Fruit fly (Drosophila melanogaster) whole organism, embryonic: ENCODE data around the gene Exo70.

Source experiments
- Adf1 ChIP-seq: fragments of 200-800 bp; sonication (Bioruptor generic); IDR thresholded peaks from 2 replicates; pipeline ENCODE4 v1.3.6; 2022; ENCODE audit warnings: missing biosample characterization, missing genetic modification characterization
- Bgb ChIP-seq: fragments of 200-800 bp; sonication (Bioruptor generic); IDR thresholded peaks from 2 replicates; pipeline ENCODE4 v1.3.6; 2022; ENCODE audit warnings: missing biosample characterization, missing genetic modification characterization; ENCODE audit not compliant: partially characterized antibody
- Blimp-1 ChIP-seq: fragments of 200-800 bp; sonication (Bioruptor generic); optimal IDR thresholded peaks from 3 replicates; lab custom pipeline; 2018; ENCODE audit warnings: missing biosample characterization, missing genetic modification characterization, mild to moderate bottlenecking, moderate library complexity, missing genetic modification reagents
- CG10366 ChIP-seq: fragments of 200-800 bp; sonication (Bioruptor generic); IDR thresholded peaks from 2 replicates; pipeline ENCODE4 v1.3.6; 2022; ENCODE audit warnings: missing biosample characterization, missing genetic modification characterization
- CG11093 ChIP-seq: fragments of 200-800 bp; sonication (Bioruptor generic); IDR thresholded peaks from 3 replicates; pipeline ENCODE4 v1.3.6; 2022; ENCODE audit warnings: missing biosample characterization, missing genetic modification characterization
- CG11456 ChIP-seq: fragments of 200-800 bp; sonication (Bioruptor generic); IDR thresholded peaks from 3 replicates; pipeline ENCODE4 v1.3.6; 2022; ENCODE audit warnings: missing biosample characterization, missing genetic modification characterization
- CG11504 ChIP-seq: fragments of 200-800 bp; sonication (Bioruptor generic); optimal IDR thresholded peaks from 3 replicates; lab custom pipeline; 2019; ENCODE audit warnings: missing biosample characterization, mild to moderate bottlenecking, missing genetic modification characterization, moderate library complexity
- CG11696 ChIP-seq: fragments of 200-800 bp; sonication (Bioruptor generic); IDR thresholded peaks from 2 replicates; pipeline ENCODE4 v1.3.6; 2022; ENCODE audit warnings: missing biosample characterization, missing genetic modification characterization
- CG12391 ChIP-seq: fragments of 200-800 bp; sonication (Bioruptor generic); optimal IDR thresholded peaks from 3 replicates; lab custom pipeline; 2018; ENCODE audit warnings: missing biosample characterization, mild to moderate bottlenecking, missing genetic modification characterization, moderate library complexity
- CG13123 ChIP-seq: fragments of 200-800 bp; sonication (Bioruptor generic); optimal IDR thresholded peaks from 2 replicates; lab custom pipeline; 2016; ENCODE audit warnings: missing biosample characterization, missing genetic modification characterization
- CG13424 ChIP-seq: fragments of 200-800 bp; sonication (Bioruptor generic); optimal IDR thresholded peaks from 2 replicates; lab custom pipeline; 2019; ENCODE audit warnings: missing biosample characterization, mild to moderate bottlenecking, missing genetic modification characterization, moderate library complexity
- CG1602 ChIP-seq: fragments of 200-800 bp; sonication (Bioruptor generic); optimal IDR thresholded peaks from 3 replicates; lab custom pipeline; 2016; ENCODE audit warnings: missing biosample characterization, missing genetic modification characterization
- CG17802 ChIP-seq: fragments of 200-800 bp; sonication (Bioruptor generic); optimal IDR thresholded peaks from 2 replicates; lab custom pipeline; 2018; ENCODE audit warnings: missing biosample characterization, mild to moderate bottlenecking, missing genetic modification characterization, moderate library complexity
- CG31365 ChIP-seq: fragments of 200-800 bp; sonication (Bioruptor generic); optimal IDR thresholded peaks from 2 replicates; lab custom pipeline; 2018; ENCODE audit warnings: missing biosample characterization, mild to moderate bottlenecking, missing genetic modification characterization
- CG33557 ChIP-seq: fragments of 200-800 bp; sonication (Bioruptor generic); optimal IDR thresholded peaks from 2 replicates; lab custom pipeline; 2019; ENCODE audit warnings: missing biosample characterization, mild to moderate bottlenecking, missing genetic modification characterization, moderate library complexity
- CG4730 ChIP-seq: fragments of 200-800 bp; sonication (Bioruptor generic); IDR thresholded peaks from 2 replicates; pipeline ENCODE4 v1.3.6; 2022; ENCODE audit warnings: missing biosample characterization, missing genetic modification characterization
- CG5180 ChIP-seq: fragments of 200-800 bp; sonication (Bioruptor generic); optimal IDR thresholded peaks from 3 replicates; lab custom pipeline; 2017; ENCODE audit warnings: missing biosample characterization, missing genetic modification characterization, mild to moderate bottlenecking, moderate library complexity, missing genetic modification reagents
- CG6175 ChIP-seq: fragments of 200-800 bp; sonication (Bioruptor generic); IDR thresholded peaks from 3 replicates; pipeline ENCODE4 v1.3.6; 2022; ENCODE audit warnings: missing biosample characterization, missing genetic modification characterization
- CG6654 ChIP-seq: fragments of 200-800 bp; sonication (Bioruptor generic); optimal IDR thresholded peaks from 2 replicates; lab custom pipeline; 2017; ENCODE audit warnings: missing biosample characterization, mild to moderate bottlenecking, missing genetic modification characterization
- CG6689 ChIP-seq: fragments of 200-800 bp; sonication (Bioruptor generic); IDR thresholded peaks from 2 replicates; pipeline ENCODE4 v1.3.6; 2022; ENCODE audit warnings: missing biosample characterization, missing genetic modification characterization
- CG7928 ChIP-seq: fragments of 200-800 bp; sonication (Bioruptor generic); optimal IDR thresholded peaks from 2 replicates; lab custom pipeline; 2017; ENCODE audit warnings: missing biosample characterization, mild to moderate bottlenecking, missing genetic modification characterization
- CG7987 ChIP-seq: fragments of 200-800 bp; sonication (Bioruptor generic); optimal IDR thresholded peaks from 2 replicates; lab custom pipeline; 2018; ENCODE audit warnings: missing biosample characterization, mild to moderate bottlenecking, missing genetic modification characterization, moderate library complexity
- CG8281 ChIP-seq: fragments of 200-800 bp; sonication (Bioruptor generic); optimal IDR thresholded peaks from 2 replicates; lab custom pipeline; 2018; ENCODE audit warnings: missing biosample characterization, mild to moderate bottlenecking, missing genetic modification characterization, moderate library complexity
- CG9437 ChIP-seq: fragments of 200-800 bp; sonication (Bioruptor generic); optimal IDR thresholded peaks from 2 replicates; lab custom pipeline; 2018; ENCODE audit warnings: missing biosample characterization, mild to moderate bottlenecking, missing genetic modification characterization
- HLH54F ChIP-seq: fragments of 200-800 bp; sonication (Bioruptor generic); optimal IDR thresholded peaks from 3 replicates; lab custom pipeline; 2016; ENCODE audit warnings: missing biosample characterization, missing genetic modification characterization
- Hr51 ChIP-seq, 2 experiments: fragments of 200-800 bp; sonication (Bioruptor generic); optimal IDR thresholded peaks; 2 replicates in 1 of 2; 3 replicates in 1 of 2; lab custom pipeline; 2016 to 2018; ENCODE audit warnings: missing biosample characterization in 2 of 2, missing genetic modification characterization in 2 of 2, mild to moderate bottlenecking in 1 of 2, moderate library complexity in 1 of 2
- NC2α ChIP-seq: fragments of 200-800 bp; sonication (Bioruptor generic); optimal IDR thresholded peaks from 2 replicates; lab custom pipeline; 2016; ENCODE audit warnings: missing biosample characterization, missing genetic modification characterization
- Rfx ChIP-seq: fragments of 200-800 bp; sonication (Bioruptor generic); IDR thresholded peaks from 2 replicates; pipeline ENCODE4 v1.3.6; 2022; ENCODE audit warnings: missing biosample characterization, missing genetic modification characterization
- Spps ChIP-seq: fragments of 200-800 bp; sonication (Bioruptor generic); optimal IDR thresholded peaks from 2 replicates; lab custom pipeline; 2018; ENCODE audit warnings: missing biosample characterization, mild to moderate bottlenecking, missing genetic modification characterization
- amos ChIP-seq: fragments of 200-800 bp; sonication (Bioruptor generic); IDR thresholded peaks from 2 replicates; pipeline ENCODE4 v1.3.6; 2022; ENCODE audit warnings: missing biosample characterization, missing genetic modification characterization; ENCODE audit not compliant: partially characterized antibody
- bbx ChIP-seq: fragments of 200-800 bp; sonication (Bioruptor generic); IDR thresholded peaks from 2 replicates; pipeline ENCODE4 v1.3.6; 2022; ENCODE audit warnings: missing biosample characterization, missing genetic modification characterization; ENCODE audit not compliant: partially characterized antibody
- br ChIP-seq: fragments of >200 bp; optimal IDR thresholded peaks from 2 replicates; lab custom pipeline; 2017
- chinmo ChIP-seq: fragments of 200-800 bp; sonication (Bioruptor generic); IDR thresholded peaks from 4 replicates; pipeline ENCODE4 v1.3.6; 2022; ENCODE audit warnings: missing biosample characterization, missing genetic modification characterization; ENCODE audit not compliant: partially characterized antibody
- disco-r ChIP-seq: fragments of 200-800 bp; sonication (Bioruptor generic); optimal IDR thresholded peaks from 2 replicates; lab custom pipeline; 2016; ENCODE audit warnings: missing biosample characterization, missing genetic modification characterization
- dm ChIP-seq: fragments of 200-800 bp; sonication (Bioruptor generic); optimal IDR thresholded peaks from 3 replicates; lab custom pipeline; 2016; ENCODE audit warnings: missing biosample characterization, missing genetic modification characterization
- dpn ChIP-seq, 2 experiments: fragments of 200-800 bp; sonication (Bioruptor generic); optimal IDR thresholded peaks; 3 replicates each; lab custom pipeline; 2016; ENCODE audit warnings: missing biosample characterization in 2 of 2, missing genetic modification characterization in 2 of 2
- gcm ChIP-seq: fragments of 200-800 bp; sonication (Bioruptor generic); optimal IDR thresholded peaks from 2 replicates; lab custom pipeline; 2019; ENCODE audit warnings: missing biosample characterization, mild to moderate bottlenecking, missing genetic modification characterization, moderate library complexity
- ham ChIP-seq: fragments of 200-800 bp; sonication (Bioruptor generic); IDR thresholded peaks from 2 replicates; pipeline ENCODE4 v1.3.6; 2022; ENCODE audit warnings: missing biosample characterization, missing genetic modification characterization
- luna ChIP-seq: fragments of 200-800 bp; sonication (Bioruptor generic); optimal IDR thresholded peaks from 2 replicates; lab custom pipeline; 2016; ENCODE audit warnings: missing biosample characterization, missing genetic modification characterization
- mam ChIP-seq: fragments of 200-800 bp; sonication (Bioruptor generic); optimal IDR thresholded peaks from 3 replicates; lab custom pipeline; 2016; ENCODE audit warnings: missing biosample characterization, missing genetic modification characterization
- nmo ChIP-seq: fragments of 200-800 bp; sonication (Bioruptor generic); optimal IDR thresholded peaks from 2 replicates; lab custom pipeline; 2018; ENCODE audit warnings: missing biosample characterization, mild to moderate bottlenecking, missing genetic modification characterization, moderate library complexity
- nom ChIP-seq: fragments of 200-800 bp; sonication (Bioruptor generic); optimal IDR thresholded peaks from 2 replicates; lab custom pipeline; 2017; ENCODE audit warnings: missing biosample characterization, missing genetic modification characterization, mild to moderate bottlenecking, moderate library complexity, missing genetic modification reagents
- oc ChIP-seq: fragments of 200-800 bp; sonication (Bioruptor generic); optimal IDR thresholded peaks from 2 replicates; lab custom pipeline; 2018; ENCODE audit warnings: missing biosample characterization, mild to moderate bottlenecking, missing genetic modification characterization, moderate library complexity
- sens ChIP-seq: fragments of 200-800 bp; sonication (Bioruptor generic); peaks from one replicate; lab custom pipeline; 2016; ENCODE audit warnings: missing biosample characterization, missing genetic modification characterization
- tio ChIP-seq: fragments of 200-800 bp; sonication (Bioruptor generic); optimal IDR thresholded peaks from 2 replicates; lab custom pipeline; 2017; ENCODE audit warnings: missing biosample characterization, missing genetic modification characterization, inconsistent platforms
- toy ChIP-seq: fragments of 200-800 bp; sonication (Bioruptor generic); IDR thresholded peaks from 2 replicates; pipeline ENCODE4 v1.3.6; 2022; ENCODE audit warnings: missing biosample characterization, missing genetic modification characterization
- trh ChIP-seq: fragments of 200-800 bp; sonication (Bioruptor generic); optimal IDR thresholded peaks from 2 replicates; lab custom pipeline; 2016; ENCODE audit warnings: missing biosample characterization, missing genetic modification characterization
- unc-4 ChIP-seq: fragments of 200-800 bp; sonication (Bioruptor generic); IDR thresholded peaks from 2 replicates; pipeline ENCODE4 v1.3.6; 2022; ENCODE audit warnings: missing biosample characterization, missing genetic modification characterization; ENCODE audit not compliant: partially characterized antibody
- vvl ChIP-seq: fragments of 200-800 bp; sonication (Bioruptor generic); IDR thresholded peaks from 2 replicates; pipeline ENCODE4 v1.3.6; 2022; ENCODE audit warnings: missing biosample characterization, missing genetic modification characterization

Gene Exo70

DNA sequence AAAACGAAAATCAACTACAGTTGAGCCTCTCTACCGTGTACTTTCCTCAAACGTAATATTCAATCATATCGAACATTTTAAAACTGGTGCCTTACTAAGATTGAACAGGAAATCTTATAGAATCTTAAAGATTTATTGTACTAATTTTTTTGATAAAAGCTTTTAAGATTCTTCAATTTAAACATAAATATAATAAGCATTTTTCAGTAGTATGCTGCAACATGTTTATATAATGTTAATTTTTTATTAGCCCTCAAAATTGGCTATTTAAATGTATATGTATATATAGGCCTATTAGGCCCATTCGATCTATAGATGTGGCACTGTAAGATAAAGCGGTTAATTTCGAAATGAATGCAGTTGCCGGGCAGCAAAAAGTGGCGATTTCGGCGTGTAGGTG lies 40.1 kb upstream of the Exo70 start:
- TF ChIP-seq toy (GFP tag; lab: Robert Waterston, UW) = no peak
- TF ChIP-seq mam (GFP tag; lab: Kevin White, UChicago) = no peak
- TF ChIP-seq trh (GFP tag; lab: Kevin White, UChicago) = no peak
- TF ChIP-seq HLH54F (GFP tag; lab: Kevin White, UChicago) = no peak
- TF ChIP-seq oc = no peak
- TF ChIP-seq CG12391 (tag; lab: Kevin White, UChicago) = no peak
- no peak for TF ChIP-seq Hr51 (GFP tag; optimal IDR thresholded peaks at IDR 0.05; lab: Kevin White, UChicago)
- no peak for TF ChIP-seq CG33557 (GFP tag; lab: Kevin White, UChicago)
- TF ChIP-seq, all 482 proteins: peak for 0

DNA sequence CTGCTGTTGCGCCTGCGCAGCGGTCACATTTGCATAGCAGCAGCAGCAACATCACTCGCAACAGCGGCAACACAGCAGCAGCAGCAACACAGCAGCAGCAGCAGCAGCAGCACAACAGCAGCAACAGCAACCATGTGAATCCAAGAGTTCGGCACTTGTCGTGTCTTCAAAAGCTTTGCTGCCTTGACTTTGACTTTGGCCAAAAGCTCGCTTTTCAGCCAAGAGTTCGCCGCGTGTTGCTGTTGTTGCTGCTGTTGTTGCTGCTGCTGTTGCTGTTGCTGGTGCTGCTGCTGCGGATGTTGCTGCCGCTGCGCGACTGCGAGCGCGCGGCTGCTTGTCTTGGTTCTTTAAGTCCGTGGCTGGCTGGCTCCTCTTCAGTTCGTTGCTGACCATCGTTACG lies 39.6 kb upstream of the Exo70 start, which contains the start of gene ImpE1:
Gene ImpE1 (plus strand): TSS at position 371 of the 400 bp plus-strand sequence.
- TF ChIP-seq amos (GFP tag; lab: Robert Waterston, UW) (no peak), sens (GFP tag; lab: Kevin White, UChicago) (peak; percentile 14), CG11456 (0 out of 3 replicates have a peak, but pooled peaks have one; percentile 5), unc-4 (no peak), CG13123 (GFP tag; lab: Kevin White, UChicago) (no peak), CG31365 (tag; lab: Kevin White, UChicago) (no peak), CG11696 (GFP tag; lab: Robert Waterston, UW) (no peak), CG11504 (peak; percentile 96), CG17802 (no peak), dm (no peak), CG13424 (no peak), CG8281 (tag; lab: Kevin White, UChicago) (no peak), br (lab: Kevin White, UChicago) (no peak), vvl (GFP tag; lab: Robert Waterston, UW) (peak; percentile 48; the same call in 1 of the 2 replicates), CG10366 (GFP tag; lab: Robert Waterston, UW) (no peak), disco-r (GFP tag; lab: Kevin White, UChicago) (no peak), Adf1 (GFP tag; lab: Robert Waterston, UW) (peak; percentile 73), NC2α (GFP tag; lab: Kevin White, UChicago) (no peak), gcm (GFP tag; lab: Kevin White, UChicago) (no peak), nmo (GFP tag; lab: Kevin White, UChicago) (no peak), CG5180 (GFP tag; lab: Kevin White, UChicago) (no peak), tio (GFP tag; lab: Kevin White, UChicago) (no peak), CG7928 (no peak), Rfx (GFP tag; lab: Robert Waterston, UW) (no peak), CG6654 (GFP tag; lab: Kevin White, UChicago) (no peak), Spps (tag; lab: Kevin White, UChicago) (no peak), CG6689 (GFP tag; lab: Robert Waterston, UW) (no peak), chinmo (GFP tag; lab: Robert Waterston, UW) (0 out of 4 replicates have a peak, but pooled peaks have one; percentile 72), Bgb (GFP tag; lab: Robert Waterston, UW) (no peak), CG6175 (peak; percentile 75; the same call in 2 of the 3 replicates), ham (GFP tag; lab: Robert Waterston, UW) (no peak), luna (no peak), CG4730 (GFP tag; lab: Robert Waterston, UW) (no peak), CG11093 (GFP tag; lab: Robert Waterston, UW) (no peak), dpn (GFP tag; optimal IDR thresholded peaks at IDR 0.05; lab: Kevin White, UChicago) (no peak), CG9437 (no peak), CG7987 (GFP tag; lab: Kevin White, UChicago) (no peak), Hr51 (GFP tag; optimal IDR thresholded peaks at IDR 0.05; lab: Kevin White, UChicago) (no peak), nom (peak; percentile 24), CG1602 (GFP tag; lab: Kevin White, UChicago) (no peak), Blimp-1 (GFP tag; lab: Kevin White, UChicago) (no peak), bbx (GFP tag; lab: Robert Waterston, UW) (0 out of 2 replicates have a peak, but pooled peaks have one; percentile 8)
